Worm (Caenorhabditis elegans): Measurements from ENCODE around the gene pct-1.

DNA sequence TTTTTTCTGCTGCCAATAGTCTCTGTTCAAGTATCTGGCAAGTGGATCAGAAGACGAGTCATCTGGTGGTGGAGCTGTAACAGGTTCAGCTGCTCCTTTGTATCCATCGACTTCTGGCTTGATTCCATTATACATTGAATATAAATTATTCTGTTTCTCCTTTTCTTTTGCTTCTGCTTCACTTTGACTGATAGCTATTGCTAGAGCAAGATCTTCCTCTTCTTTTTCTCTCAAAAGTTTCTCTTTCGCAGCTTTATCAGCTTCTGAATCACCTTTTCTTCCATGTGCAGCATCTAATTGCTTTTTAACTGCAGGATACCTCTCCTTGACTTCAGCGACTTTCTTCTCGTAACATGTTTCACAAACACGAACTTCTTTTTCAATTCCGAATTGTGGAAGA, 27.3 kb downstream of the pct-1 start:
- TF ChIP-seq tag-97 (GFP tag; IDR thresholded peaks at IDR 0.05) (no peak), snpc-4 (tag; optimal IDR thresholded peaks at IDR 0.05) (no peak), pqm-1 (tag; optimal IDR thresholded peaks at IDR 0.05) (no peak), nhr-6 (tag; optimal IDR thresholded peaks at IDR 0.05) (no peak), ama-1 (optimal IDR thresholded peaks at IDR 0.05) (no peak), aly-2 (tag; optimal IDR thresholded peaks at IDR 0.05) (no peak), dpl-1 (GFP tag; optimal IDR thresholded peaks at IDR 0.05) (no peak), dmd-9 (GFP tag; IDR thresholded peaks at IDR 0.05) (no peak), lsy-2 (tag; optimal IDR thresholded peaks at IDR 0.05) (no peak), skn-1 (tag; optimal IDR thresholded peaks at IDR 0.05) (no peak), Y5F2A.4 (GFP tag; optimal IDR thresholded peaks at IDR 0.05) (no peak), nhr-237 (tag; optimal IDR thresholded peaks at IDR 0.05) (no peak), arid-1 (GFP tag; conservative IDR thresholded peaks at IDR 0.05) (no peak)

Data from whole organism, L4 larva.